Fruit fly (Drosophila melanogaster) whole organism, pupa: ENCODE measurements around the gene Pos.
A peak's percentile ranks its signal among the peaks of the same experiment; 100 is the strongest.

Experiments
- CG10348 ChIP-seq: fragments of 200-800 bp; sonication (Bioruptor generic); IDR thresholded peaks from 2 replicates; pipeline ENCODE4 v1.3.6; 2022; ENCODE audit warnings: missing biosample characterization, missing genetic modification characterization
- CG13204 ChIP-seq: fragments of 200-800 bp; sonication (Bioruptor generic); optimal IDR thresholded peaks from 2 replicates; lab custom pipeline; 2018; ENCODE audit warnings: missing biosample characterization, mild to moderate bottlenecking, missing genetic modification characterization, moderate library complexity
- CG15710 ChIP-seq: fragments of 200-800 bp; sonication (Bioruptor generic); optimal IDR thresholded peaks from 2 replicates; lab custom pipeline; 2018; ENCODE audit warnings: missing biosample characterization, mild to moderate bottlenecking, missing genetic modification characterization, moderate library complexity
- CG17806 ChIP-seq: fragments of 200-800 bp; sonication (Bioruptor generic); optimal IDR thresholded peaks from 2 replicates; lab custom pipeline; 2018; ENCODE audit warnings: missing biosample characterization, mild to moderate bottlenecking, missing genetic modification characterization, moderate library complexity
- CG32121 ChIP-seq: fragments of 200-800 bp; sonication (Bioruptor generic); IDR thresholded peaks from 2 replicates; pipeline ENCODE4 v1.3.6; 2022; ENCODE audit warnings: missing biosample characterization, missing genetic modification characterization
- CG34367 ChIP-seq: fragments of 200-800 bp; sonication (Bioruptor generic); optimal IDR thresholded peaks from 2 replicates; lab custom pipeline; 2018; ENCODE audit warnings: missing biosample characterization, mild to moderate bottlenecking, missing genetic modification characterization
- CG4496 ChIP-seq: fragments of 200-800 bp; sonication (Bioruptor generic); IDR thresholded peaks from 3 replicates; pipeline ENCODE4 v1.3.6; 2022; ENCODE audit warnings: missing biosample characterization, missing genetic modification characterization
- CG8301 ChIP-seq: fragments of 200-800 bp; sonication (Bioruptor generic); optimal IDR thresholded peaks from 2 replicates; lab custom pipeline; 2018; ENCODE audit warnings: missing biosample characterization, mild to moderate bottlenecking, missing genetic modification characterization
- CG9948 ChIP-seq: fragments of 200-800 bp; sonication (Bioruptor generic); optimal IDR thresholded peaks from 2 replicates; lab custom pipeline; 2018; ENCODE audit warnings: missing biosample characterization, mild to moderate bottlenecking, missing genetic modification characterization, moderate library complexity
- D1 ChIP-seq: fragments of 200-800 bp; sonication (Bioruptor generic); optimal IDR thresholded peaks from 2 replicates; lab custom pipeline; 2018; ENCODE audit warnings: missing biosample characterization, mild to moderate bottlenecking, missing genetic modification characterization, moderate library complexity
- EcR ChIP-seq: fragments of 200-800 bp; sonication (Bioruptor generic); optimal IDR thresholded peaks from 3 replicates; lab custom pipeline; 2019; ENCODE audit warnings: missing biosample characterization, missing genetic modification characterization, mild to moderate bottlenecking, moderate library complexity, missing genetic modification reagents
- Pif1B ChIP-seq: fragments of 200-800 bp; sonication (Bioruptor generic); optimal IDR thresholded peaks from 3 replicates; lab custom pipeline; 2016; ENCODE audit warnings: missing biosample characterization, missing genetic modification characterization
- gl ChIP-seq: fragments of 200-800 bp; sonication (Bioruptor generic); optimal IDR thresholded peaks from 2 replicates; lab custom pipeline; 2018; ENCODE audit warnings: missing biosample characterization, mild to moderate bottlenecking, missing genetic modification characterization

- TF ChIP-seq CG17806 (tag; lab: Kevin White, UChicago) (peak; percentile 64), D1 (tag; lab: Kevin White, UChicago) (no peak), Pif1B (GFP tag; lab: Kevin White, UChicago) (peak; percentile 67), CG10348 (GFP tag; lab: Robert Waterston, UW) (no peak), EcR (GFP tag; lab: Kevin White, UChicago) (peak; percentile 23), CG13204 (peak; percentile 66), CG15710 (tag; lab: Kevin White, UChicago) (peak; percentile 77), CG9948 (tag; lab: Kevin White, UChicago) (peak; percentile 61), CG32121 (no peak), gl (tag; lab: Kevin White, UChicago) (no peak), CG34367 (peak; percentile 47), CG8301 (tag; lab: Kevin White, UChicago) (peak; percentile 31), CG4496 (GFP tag; lab: Robert Waterston, UW) (no peak)
Measured at dm6 chr3R:31991786-31992185, 46.3 kb upstream of the Pos start.
